Worm (Caenorhabditis elegans) whole organism, L3 larva: ENCODE measurements around the gene C55A6.7.

Experiments used
- R02D3.7 ChIP-seq: fragments of 150-350 bp; optimal IDR thresholded peaks from 2 replicates; lab custom pipeline; 2014; ENCODE audit warnings: missing biosample characterization, missing genetic modification characterization
- aly-2 ChIP-seq: fragments of 150-350 bp; optimal IDR thresholded peaks from 2 replicates; lab custom pipeline; 2014; ENCODE audit warnings: missing biosample characterization, missing genetic modification characterization
- ama-1 ChIP-seq: fragments of 150-350 bp; optimal IDR thresholded peaks from 2 replicates; lab custom pipeline; 2018
- ceh-16 ChIP-seq: sonication (generic microtip); optimal IDR thresholded peaks from 2 replicates; lab custom pipeline; 2017; ENCODE audit warnings: missing biosample characterization, missing genetic modification characterization
- ceh-28 ChIP-seq: fragments of 150-350 bp; optimal IDR thresholded peaks from 2 replicates; lab custom pipeline; 2014; ENCODE audit warnings: missing biosample characterization, missing genetic modification reagents, missing genetic modification characterization
- ceh-82 ChIP-seq: fragments of 150-350 bp; optimal IDR thresholded peaks from 2 replicates; lab custom pipeline; 2014; ENCODE audit warnings: missing biosample characterization, missing genetic modification characterization
- ceh-9 ChIP-seq: sonication (generic microtip); optimal IDR thresholded peaks from 2 replicates; lab custom pipeline; 2018; ENCODE audit warnings: missing biosample characterization, missing genetic modification characterization
- daf-12 ChIP-seq: fragments of 150-350 bp; optimal IDR thresholded peaks from 2 replicates; lab custom pipeline; 2014; ENCODE audit warnings: missing biosample characterization, missing genetic modification reagents, missing genetic modification characterization
- egl-27 ChIP-seq: sonication (generic microtip); optimal IDR thresholded peaks from 4 replicates; lab custom pipeline; 2017; ENCODE audit warnings: missing biosample characterization, missing genetic modification reagents, missing genetic modification characterization
- elt-1 ChIP-seq: fragments of 150-350 bp; optimal IDR thresholded peaks from 2 replicates; lab custom pipeline; 2014; ENCODE audit warnings: missing biosample characterization, missing genetic modification characterization
- elt-2 ChIP-seq: sonication (generic microtip); optimal IDR thresholded peaks from 2 replicates; lab custom pipeline; 2016; ENCODE audit warnings: missing genetic modification reagents, mild to moderate bottlenecking, missing genetic modification characterization, missing compliant biosample characterization
- eor-1 ChIP-seq, 2 experiments: fragments of 150-350 bp; optimal IDR thresholded peaks; 2 replicates each; lab custom pipeline; 2014 to 2018; ENCODE audit warnings: missing biosample characterization in 2 of 2, missing genetic modification characterization in 2 of 2
- fkh-10 ChIP-seq: sonication (generic microtip); optimal IDR thresholded peaks from 2 replicates; lab custom pipeline; 2017; ENCODE audit warnings: missing biosample characterization, missing genetic modification reagents, missing genetic modification characterization
- fos-1 ChIP-seq: fragments of 150-350 bp; optimal IDR thresholded peaks from 2 replicates; lab custom pipeline; 2014; ENCODE audit warnings: missing biosample characterization, missing genetic modification characterization
- lin-15B ChIP-seq: fragments of 150-350 bp; optimal IDR thresholded peaks from 2 replicates; lab custom pipeline; 2014; ENCODE audit warnings: missing biosample characterization, missing genetic modification characterization
- lin-39 ChIP-seq: fragments of 150-350 bp; optimal IDR thresholded peaks from 2 replicates; lab custom pipeline; 2018; ENCODE audit warnings: missing biosample characterization, missing genetic modification reagents, missing genetic modification characterization
- mdl-1 ChIP-seq: fragments of 150-350 bp; optimal IDR thresholded peaks from 2 replicates; lab custom pipeline; 2014; ENCODE audit warnings: missing biosample characterization, missing genetic modification characterization
- mml-1 ChIP-seq: fragments of 150-350 bp; sonication (generic microtip); optimal IDR thresholded peaks from 3 replicates; lab custom pipeline; 2014; ENCODE audit warnings: missing biosample characterization, missing genetic modification characterization
- nfya-1 ChIP-seq: sonication (generic microtip); optimal IDR thresholded peaks from 2 replicates; lab custom pipeline; 2017; ENCODE audit warnings: missing genetic modification characterization, mild to moderate bottlenecking, missing compliant biosample characterization, antibody characterized with exemption, moderate library complexity; ENCODE audit not compliant: insufficient read depth
- nhr-11 ChIP-seq: fragments of 150-350 bp; optimal IDR thresholded peaks from 2 replicates; lab custom pipeline; 2014; ENCODE audit warnings: missing biosample characterization, missing genetic modification characterization
- nhr-12 ChIP-seq: fragments of 150-350 bp; optimal IDR thresholded peaks from 2 replicates; lab custom pipeline; 2014; ENCODE audit warnings: missing biosample characterization, missing genetic modification characterization
- nhr-23 ChIP-seq: fragments of 150-350 bp; optimal IDR thresholded peaks from 2 replicates; lab custom pipeline; 2014; ENCODE audit warnings: missing biosample characterization, missing genetic modification reagents, missing genetic modification characterization
- nhr-237 ChIP-seq: fragments of 150-350 bp; optimal IDR thresholded peaks from 2 replicates; lab custom pipeline; 2014; ENCODE audit warnings: missing biosample characterization, missing genetic modification characterization
- nhr-25 ChIP-seq: sonication (generic microtip); optimal IDR thresholded peaks from 2 replicates; lab custom pipeline; 2017; ENCODE audit warnings: missing biosample characterization, missing genetic modification characterization
- nhr-28 ChIP-seq: fragments of 150-350 bp; optimal IDR thresholded peaks from 2 replicates; lab custom pipeline; 2014; ENCODE audit warnings: missing biosample characterization, missing genetic modification characterization
- nhr-43 ChIP-seq: sonication (generic microtip); optimal IDR thresholded peaks from 2 replicates; lab custom pipeline; 2016; ENCODE audit warnings: mild to moderate bottlenecking, missing genetic modification characterization, missing compliant biosample characterization; ENCODE audit not compliant: poor library complexity, severe bottlenecking
- nhr-67 ChIP-seq: fragments of 150-350 bp; optimal IDR thresholded peaks from 2 replicates; lab custom pipeline; 2014; ENCODE audit warnings: missing biosample characterization, missing genetic modification characterization
- nhr-76 ChIP-seq: fragments of 150-350 bp; sonication (generic microtip); optimal IDR thresholded peaks from 5 replicates; lab custom pipeline; 2014; ENCODE audit warnings: missing biosample characterization, missing genetic modification characterization
- nhr-77 ChIP-seq: fragments of 150-350 bp; optimal IDR thresholded peaks from 2 replicates; lab custom pipeline; 2014; ENCODE audit warnings: missing biosample characterization, missing genetic modification characterization
- pqm-1 ChIP-seq: fragments of 150-350 bp; optimal IDR thresholded peaks from 2 replicates; lab custom pipeline; 2017; ENCODE audit warnings: missing biosample characterization, missing genetic modification characterization, inconsistent platforms
- snpc-4 ChIP-seq: fragments of 150-350 bp; optimal IDR thresholded peaks from 2 replicates; lab custom pipeline; 2014; ENCODE audit warnings: missing biosample characterization, missing genetic modification characterization
- tbx-2 ChIP-seq: sonication (generic microtip); optimal IDR thresholded peaks from 2 replicates; lab custom pipeline; 2016; ENCODE audit warnings: mild to moderate bottlenecking, missing genetic modification characterization, missing compliant biosample characterization
- unc-39 ChIP-seq: sonication (generic microtip); optimal IDR thresholded peaks from 4 replicates; lab custom pipeline; 2017; ENCODE audit warnings: missing biosample characterization, missing genetic modification characterization
- zag-1 ChIP-seq: fragments of 150-350 bp; optimal IDR thresholded peaks from 2 replicates; lab custom pipeline; 2014; ENCODE audit warnings: missing biosample characterization, missing genetic modification characterization
- ztf-11 ChIP-seq: fragments of 150-350 bp; optimal IDR thresholded peaks from 2 replicates; lab custom pipeline; 2014; ENCODE audit warnings: missing biosample characterization, missing genetic modification characterization
- ztf-4 ChIP-seq: fragments of 150-350 bp; optimal IDR thresholded peaks from 2 replicates; lab custom pipeline; 2014; ENCODE audit warnings: missing biosample characterization, missing genetic modification characterization

Gene C55A6.7

DNA sequence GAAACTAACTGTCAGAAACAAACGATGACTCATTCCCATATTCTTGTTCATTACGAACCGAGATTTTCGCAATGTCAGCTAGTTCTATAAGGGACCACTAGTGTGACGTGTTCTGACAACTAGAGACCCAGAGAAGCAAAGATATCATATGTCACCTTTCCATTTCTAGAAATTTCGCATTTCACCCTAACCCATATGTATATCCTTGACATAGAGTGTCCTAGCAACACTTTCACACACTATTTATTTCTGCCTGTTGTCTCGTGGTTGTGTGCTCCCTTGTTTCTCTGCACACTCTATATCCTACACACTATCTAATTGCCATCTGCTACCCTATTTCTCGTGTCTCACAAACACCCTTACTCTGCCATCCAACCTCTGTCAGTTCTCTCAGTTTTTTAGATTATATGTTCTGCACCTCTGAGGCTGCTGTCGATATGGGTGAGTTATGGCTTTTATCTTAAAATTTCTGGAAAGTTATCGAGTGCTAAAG is 28.6 kb upstream of the C55A6.7 start, which contains the start of the genes F38B7.17 and F38B7.3 (continued):
- TF ChIP-seq nhr-237 (no peak), zag-1 (tag; lab: Kevin White, UChicago) (no peak), fos-1 (no peak), nhr-28 (tag; lab: Kevin White, UChicago) (no peak), eor-1 (tag; optimal IDR thresholded peaks at IDR 0.05; lab: Kevin White, UChicago) (no peak), nhr-23 (tag; lab: Kevin White, UChicago) (no peak), nhr-76 (no peak)

- TF ChIP-seq ceh-82 (tag; lab: Kevin White, UChicago) (no peak), daf-12 (no peak), snpc-4 (tag; lab: Kevin White, UChicago) (no peak), nhr-43 (tag; lab: Kevin White, UChicago) (no peak), tbx-2 (tag; lab: Kevin White, UChicago) (no peak), mml-1 (tag; lab: Kevin White, UChicago) (no peak), mdl-1 (tag; lab: Kevin White, UChicago) (no peak), R02D3.7 (tag; lab: Kevin White, UChicago) (no peak), pqm-1 (tag; lab: Kevin White, UChicago) (no peak), nhr-11 (no peak), eor-1 (tag; optimal IDR thresholded peaks at IDR 0.05; lab: Kevin White, UChicago) (no peak), nhr-77 (tag; lab: Kevin White, UChicago) (no peak), ztf-4 (tag; lab: Kevin White, UChicago) (no peak), nfya-1 (no peak), ceh-28 (tag; lab: Kevin White, UChicago) (no peak), aly-2 (tag; lab: Kevin White, UChicago) (no peak), ztf-11 (tag; lab: Kevin White, UChicago) (no peak), ceh-9 (tag; lab: Kevin White, UChicago) (no peak), lin-39 (no peak)
Measured at ce11 chrV:11546795-11547194, 26.5 kb upstream of the C55A6.7 start, which contains the start of gene F38B7.11. TSS of gene F38B7.11 (plus strand) at chrV:11547095.

ce11 chrV:11545227-11545626 is 24.9 kb upstream of the C55A6.7 start, which contains the start of gene F38B7.10:
TSS of gene F38B7.10 (plus strand) at chrV:11545527.
- TF ChIP-seq ceh-16 (tag; lab: Kevin White, UChicago) (no peak), lin-15B (tag; lab: Kevin White, UChicago) (no peak), daf-12 (no peak), unc-39 (tag; lab: Kevin White, UChicago) (no peak), aly-2 (tag; lab: Kevin White, UChicago) (no peak), elt-2 (tag; lab: Kevin White, UChicago) (no peak), zag-1 (tag; lab: Kevin White, UChicago) (no peak), ama-1 (lab: Kevin White, UChicago) (no peak), nhr-43 (tag; lab: Kevin White, UChicago) (no peak), nhr-67 (tag; lab: Kevin White, UChicago) (no peak), nhr-28 (tag; lab: Kevin White, UChicago) (no peak), nhr-23 (tag; lab: Kevin White, UChicago) (no peak)
- TF ChIP-seq, all 47 proteins: peak for 0

ce11 chrV:11543564-11543963 is 23.2 kb upstream of the C55A6.7 start, which contains the start of gene F38B7.2:
TSS of gene F38B7.2 (plus strand) at chrV:11543963.
- TF ChIP-seq nhr-23 (tag; lab: Kevin White, UChicago) (peak; percentile 72), nfya-1 (peak; percentile 11), elt-1 (peak; percentile 29), nhr-77 (tag; lab: Kevin White, UChicago) (no peak), nhr-12 (no peak), nhr-25 (peak; percentile 76), nhr-43 (tag; lab: Kevin White, UChicago) (peak; percentile 68), egl-27 (tag; lab: Kevin White, UChicago) (peak; percentile 28)

DNA sequence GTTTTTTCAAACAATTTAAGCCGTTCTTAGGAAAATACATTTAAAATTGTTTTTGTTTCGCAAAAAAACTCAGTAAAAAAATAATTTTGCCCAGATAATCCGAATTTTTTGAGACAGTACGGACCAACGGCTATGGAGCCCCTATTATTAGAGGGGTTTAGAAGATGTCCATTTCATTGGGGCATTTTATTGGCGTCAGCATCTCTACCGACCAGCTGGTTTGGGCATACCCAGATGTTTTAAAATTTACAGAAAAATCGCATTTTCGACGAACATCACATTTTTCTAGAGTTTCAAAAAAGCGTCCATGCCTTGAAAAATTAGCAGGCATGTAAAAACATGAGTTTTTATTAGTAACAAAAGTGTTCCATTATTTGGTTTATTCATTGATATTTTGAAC is 21.0 kb upstream of the C55A6.7 start:
- TF ChIP-seq tbx-2 (tag; lab: Kevin White, UChicago) (no peak), elt-2 (tag; lab: Kevin White, UChicago) (no peak), fkh-10 (GFP tag; lab: Kevin White, UChicago) (no peak), ama-1 (lab: Kevin White, UChicago) (no peak), daf-12 (no peak), egl-27 (tag; lab: Kevin White, UChicago) (no peak), nhr-76 (no peak), nhr-12 (no peak)
